Fruit fly (Drosophila melanogaster): ENCODE data around the gene cm.

dm6 chrX:6982054-6982453 is 28.9 kb downstream of the cm start:
- TF ChIP-seq psq (optimal IDR thresholded peaks at IDR 0.05) (no peak), pan (optimal IDR thresholded peaks at IDR 0.05) (no peak), CG8478 (optimal IDR thresholded peaks at IDR 0.05) (no peak), EcR (GFP tag; optimal IDR thresholded peaks at IDR 0.05) (no peak), usp (GFP tag; optimal IDR thresholded peaks at IDR 0.05) (no peak)

Data from whole organism.